Fruit fly (Drosophila melanogaster) S2 (cell line): ENCODE data around the gene Cpr30F.

Source experiments
- CG8478 ChIP-seq: fragments of >200 bp; optimal IDR thresholded peaks from 2 replicates; lab custom pipeline; 2018
- CTCF ChIP-seq, 2 experiments: fragments of >200 bp; optimal IDR thresholded peaks; 2 replicates each; lab custom pipeline; 2018

Cpr30F gene

dm6 chr2L:9933063-9933462 is at the start of gene Cpr30F:
Gene Cpr30F (minus strand): TSS chr2L:9933163.
- TF ChIP-seq CTCF (optimal IDR thresholded peaks at IDR 0.05; lab: Kevin White, UChicago) = no peak
- no peak for TF ChIP-seq CG8478 (lab: Kevin White, UChicago)

- TF ChIP-seq CTCF (optimal IDR thresholded peaks at IDR 0.05; lab: Kevin White, UChicago) (no peak), CG8478 (lab: Kevin White, UChicago) (no peak)
Measured at dm6 chr2L:9982516-9982915, 49.6 kb upstream of the Cpr30F start.

dm6 chr2L:9981809-9982208 is 48.8 kb upstream of the Cpr30F start:
- TF ChIP-seq CTCF (optimal IDR thresholded peaks at IDR 0.05; lab: Kevin White, UChicago) = no peak
- no peak for TF ChIP-seq CG8478 (lab: Kevin White, UChicago)

- no peak for TF ChIP-seq CTCF (optimal IDR thresholded peaks at IDR 0.05; lab: Kevin White, UChicago)
- TF ChIP-seq CG8478 (lab: Kevin White, UChicago) = no peak
Measured at dm6 chr2L:9972624-9973023, 39.7 kb upstream of the Cpr30F start.

- TF ChIP-seq CTCF (optimal IDR thresholded peaks at IDR 0.05; lab: Kevin White, UChicago) (no peak), CG8478 (lab: Kevin White, UChicago) (no peak)
Measured at dm6 chr2L:9968201-9968727, 35.3 kb upstream of the Cpr30F start.

- TF ChIP-seq CG8478 (lab: Kevin White, UChicago) = no peak
- TF ChIP-seq CTCF (optimal IDR thresholded peaks at IDR 0.05; lab: Kevin White, UChicago) = no peak
Measured at dm6 chr2L:9966983-9967737, 34.2 kb upstream of the Cpr30F start, which contains the start of the genes Dref and RpL13. Gene Dref (minus strand): TSS chr2L:9967229. Gene RpL13 (plus strand): TSS chr2L:9967313.

dm6 chr2L:9963603-9964042 is 30.7 kb upstream of the Cpr30F start, which contains the start of gene CG5850:
Gene CG5850 (minus strand): TSS chr2L:9963949.
- TF ChIP-seq CG8478 (lab: Kevin White, UChicago) (no peak), CTCF (optimal IDR thresholded peaks at IDR 0.05; lab: Kevin White, UChicago) (no peak)

dm6 chr2L:9960758-9961157 is 27.8 kb upstream of the Cpr30F start:
- TF ChIP-seq CG8478 (lab: Kevin White, UChicago) (no peak), CTCF (optimal IDR thresholded peaks at IDR 0.05; lab: Kevin White, UChicago) (no peak)

dm6 chr2L:9956993-9957652 is 24.2 kb upstream of the Cpr30F start, which contains the start of the genes CG4658 and CG5846:
Gene CG4658 (plus strand): TSS chr2L:9957132.
Gene CG5846 (minus strand): TSS chr2L:9957237.
- TF ChIP-seq CG8478 (lab: Kevin White, UChicago) (no peak), CTCF (optimal IDR thresholded peaks at IDR 0.05; lab: Kevin White, UChicago) (no peak)

dm6 chr2L:9954696-9955095 is 21.7 kb upstream of the Cpr30F start:
- TF ChIP-seq CTCF (optimal IDR thresholded peaks at IDR 0.05; lab: Kevin White, UChicago) = no peak
- no peak for TF ChIP-seq CG8478 (lab: Kevin White, UChicago)

dm6 chr2L:9954119-9954518 is 21.2 kb upstream of the Cpr30F start, which contains the start of the genes CG13126 and CG4709:
Gene CG13126 (minus strand): TSS chr2L:9954181.
Gene CG4709 (plus strand): TSS chr2L:9954325.
- TF ChIP-seq CG8478 (lab: Kevin White, UChicago) (no peak), CTCF (optimal IDR thresholded peaks at IDR 0.05; lab: Kevin White, UChicago) (no peak)

- no peak for TF ChIP-seq CG8478 (lab: Kevin White, UChicago)
- TF ChIP-seq CTCF (optimal IDR thresholded peaks at IDR 0.05; lab: Kevin White, UChicago) = no peak
Measured at dm6 chr2L:9949178-9950062, 16.5 kb upstream of the Cpr30F start.

dm6 chr2L:9948520-9948858 is 15.5 kb upstream of the Cpr30F start:
- no peak for TF ChIP-seq CTCF (optimal IDR thresholded peaks at IDR 0.05; lab: Kevin White, UChicago)
